Fruit fly (Drosophila melanogaster): Measurements from ENCODE around the gene CG5114.

- TF ChIP-seq OdsH (GFP tag; optimal IDR thresholded peaks at IDR 0.05), result no peak
- TF ChIP-seq Blimp-1 (GFP tag; optimal IDR thresholded peaks at IDR 0.05), result no peak
- TF ChIP-seq CG1621 (tag; optimal IDR thresholded peaks at IDR 0.05), result no peak
- TF ChIP-seq CG9139 (GFP tag; optimal IDR thresholded peaks at IDR 0.05), result no peak
- no peak for TF ChIP-seq CG4318 (GFP tag; optimal IDR thresholded peaks at IDR 0.05)
- no peak for TF ChIP-seq CG34406 (GFP tag; optimal IDR thresholded peaks at IDR 0.05)
- TF ChIP-seq ss (GFP tag; optimal IDR thresholded peaks at IDR 0.05), result no peak
- TF ChIP-seq salr (GFP tag; optimal IDR thresholded peaks at IDR 0.05), result no peak
- no peak for TF ChIP-seq Hr39 (GFP tag; optimal IDR thresholded peaks at IDR 0.05)
- TF ChIP-seq fd85E (GFP tag; optimal IDR thresholded peaks at IDR 0.05), result no peak
These were observed 28.5 kb downstream of the CG5114 start for dm6 chr3L:15011142-15011541.
